Worm (Caenorhabditis elegans) whole organism, mixed stage, embryonic: ENCODE data around the gene Y43F8C.15.

Source experiments
- M03D4.4 ChIP-seq: sonication (generic microtip); optimal IDR thresholded peaks from 2 replicates; lab custom pipeline; 2017; ENCODE audit warnings: mild to moderate bottlenecking, missing genetic modification characterization, missing compliant biosample characterization
- bed-3 ChIP-seq: fragments of 200-800 bp; sonication (Bioruptor generic); optimal IDR thresholded peaks from 3 replicates; lab custom pipeline; 2018; ENCODE audit warnings: mild to moderate bottlenecking, missing genetic modification characterization, moderate library complexity, missing compliant biosample characterization
- blmp-1 ChIP-seq: fragments of 150-350 bp; optimal IDR thresholded peaks from 2 replicates; lab custom pipeline; 2014; ENCODE audit warnings: missing biosample characterization, missing genetic modification characterization
- ceh-39 ChIP-seq: fragments of 150-350 bp; optimal IDR thresholded peaks from 2 replicates; lab custom pipeline; 2014; ENCODE audit warnings: missing biosample characterization, missing genetic modification characterization
- ceh-43 ChIP-seq: fragments of 200-800 bp; sonication (Bioruptor generic); optimal IDR thresholded peaks from 2 replicates; lab custom pipeline; 2018; ENCODE audit warnings: mild to moderate bottlenecking, missing genetic modification characterization, moderate library complexity, missing compliant biosample characterization
- ceh-83 ChIP-seq: fragments of 200-800 bp; sonication (Bioruptor generic); optimal IDR thresholded peaks from 2 replicates; lab custom pipeline; 2018; ENCODE audit warnings: mild to moderate bottlenecking, missing genetic modification characterization, missing compliant biosample characterization
- ces-1 ChIP-seq: fragments of 150-350 bp; optimal IDR thresholded peaks from 2 replicates; lab custom pipeline; 2014; ENCODE audit warnings: missing biosample characterization, missing genetic modification reagents, missing genetic modification characterization
- cnd-1 ChIP-seq: fragments of 200-800 bp; sonication (Bioruptor generic); optimal IDR thresholded peaks from 2 replicates; lab custom pipeline; 2018; ENCODE audit warnings: mild to moderate bottlenecking, missing genetic modification characterization, missing compliant biosample characterization
- drap-1 ChIP-seq: fragments of 200-800 bp; sonication (Bioruptor generic); optimal IDR thresholded peaks from 3 replicates; lab custom pipeline; 2018; ENCODE audit warnings: mild to moderate bottlenecking, missing genetic modification characterization, missing compliant biosample characterization
- elt-1 ChIP-seq: sonication (generic microtip); optimal IDR thresholded peaks from 2 replicates; lab custom pipeline; 2017; ENCODE audit warnings: missing genetic modification characterization, mild to moderate bottlenecking, missing compliant biosample characterization, antibody characterized with exemption, moderate library complexity, borderline replicate concordance; ENCODE audit not compliant: insufficient read depth
- elt-3 ChIP-seq: fragments of 150-350 bp; optimal IDR thresholded peaks from 2 replicates; lab custom pipeline; 2014; ENCODE audit warnings: missing biosample characterization, missing genetic modification characterization
- flh-1 ChIP-seq: fragments of 200-800 bp; sonication (Bioruptor generic); optimal IDR thresholded peaks from 2 replicates; lab custom pipeline; 2018; ENCODE audit warnings: mild to moderate bottlenecking, missing genetic modification characterization, moderate library complexity, missing compliant biosample characterization
- ham-2 ChIP-seq: fragments of 200-800 bp; sonication (Bioruptor generic); optimal IDR thresholded peaks from 2 replicates; lab custom pipeline; 2018; ENCODE audit warnings: mild to moderate bottlenecking, missing genetic modification characterization, missing compliant biosample characterization
- hlh-1 ChIP-seq: fragments of 150-350 bp; optimal IDR thresholded peaks from 2 replicates; lab custom pipeline; 2014; ENCODE audit warnings: missing biosample characterization, missing genetic modification reagents, missing genetic modification characterization
- lin-13 ChIP-seq: fragments of 150-350 bp; optimal IDR thresholded peaks from 2 replicates; lab custom pipeline; 2014; ENCODE audit warnings: missing biosample characterization, missing genetic modification characterization
- lin-32 ChIP-seq: fragments of 200-800 bp; sonication (Bioruptor generic); optimal IDR thresholded peaks from 2 replicates; lab custom pipeline; 2018; ENCODE audit warnings: mild to moderate bottlenecking, missing genetic modification characterization, missing compliant biosample characterization
- lsy-2 ChIP-seq: fragments of 150-350 bp; optimal IDR thresholded peaks from 2 replicates; lab custom pipeline; 2014; ENCODE audit warnings: missing biosample characterization, missing genetic modification characterization
- mab-5 ChIP-seq: fragments of 150-350 bp; optimal IDR thresholded peaks from 2 replicates; lab custom pipeline; 2014; ENCODE audit warnings: missing biosample characterization, missing genetic modification characterization
- mep-1 ChIP-seq: fragments of 150-350 bp; optimal IDR thresholded peaks from 2 replicates; lab custom pipeline; 2017; ENCODE audit warnings: missing biosample characterization, missing genetic modification reagents, missing genetic modification characterization, inconsistent platforms
- mls-2 ChIP-seq: sonication (generic microtip); optimal IDR thresholded peaks from 2 replicates; lab custom pipeline; 2016; ENCODE audit warnings: mild to moderate bottlenecking, missing genetic modification characterization, moderate library complexity, missing compliant biosample characterization
- nhr-12 ChIP-seq: fragments of 150-350 bp; optimal IDR thresholded peaks from 2 replicates; lab custom pipeline; 2014; ENCODE audit warnings: missing biosample characterization, missing genetic modification characterization
- nhr-2 ChIP-seq: fragments of 150-350 bp; optimal IDR thresholded peaks from 2 replicates; lab custom pipeline; 2014; ENCODE audit warnings: missing biosample characterization, missing genetic modification characterization
- nhr-237 ChIP-seq: fragments of 150-350 bp; optimal IDR thresholded peaks from 2 replicates; lab custom pipeline; 2014; ENCODE audit warnings: missing biosample characterization, missing genetic modification characterization
- nhr-28 ChIP-seq: fragments of 150-350 bp; optimal IDR thresholded peaks from 2 replicates; lab custom pipeline; 2014; ENCODE audit warnings: missing biosample characterization, missing genetic modification characterization
- nhr-76 ChIP-seq: sonication (generic microtip); optimal IDR thresholded peaks from 2 replicates; lab custom pipeline; 2017; ENCODE audit warnings: missing biosample characterization, missing genetic modification characterization
- pha-4 ChIP-seq: fragments of 150-350 bp; optimal IDR thresholded peaks from 2 replicates; lab custom pipeline; 2018; ENCODE audit warnings: missing biosample characterization, missing genetic modification reagents, missing genetic modification characterization
- sem-2 ChIP-seq: fragments of 200-800 bp; sonication (Bioruptor generic); optimal IDR thresholded peaks from 2 replicates; lab custom pipeline; 2018; ENCODE audit warnings: mild to moderate bottlenecking, missing genetic modification characterization, missing compliant biosample characterization
- snpc-4 ChIP-seq: fragments of 150-350 bp; optimal IDR thresholded peaks from 2 replicates; lab custom pipeline; 2014; ENCODE audit warnings: missing biosample characterization, missing genetic modification characterization
- sptf-1 ChIP-seq: sonication (generic microtip); optimal IDR thresholded peaks from 2 replicates; lab custom pipeline; 2017; ENCODE audit warnings: mild to moderate bottlenecking, missing genetic modification characterization, moderate library complexity, missing compliant biosample characterization
- tbx-8 ChIP-seq: fragments of 200-800 bp; sonication (Bioruptor generic); optimal IDR thresholded peaks from 2 replicates; lab custom pipeline; 2018; ENCODE audit warnings: mild to moderate bottlenecking, missing genetic modification characterization, moderate library complexity, missing compliant biosample characterization
- unc-120 ChIP-seq: sonication (generic microtip); optimal IDR thresholded peaks from 2 replicates; lab custom pipeline; 2017; ENCODE audit warnings: missing genetic modification characterization, missing compliant biosample characterization; ENCODE audit not compliant: poor library complexity, severe bottlenecking
- unc-39 ChIP-seq: fragments of 150-350 bp; optimal IDR thresholded peaks from 2 replicates; lab custom pipeline; 2014; ENCODE audit warnings: missing biosample characterization, missing genetic modification characterization
- unc-62 ChIP-seq: fragments of 150-350 bp; optimal IDR thresholded peaks from 2 replicates; lab custom pipeline; 2014; ENCODE audit warnings: missing biosample characterization, missing genetic modification reagents, missing genetic modification characterization
- zip-8 ChIP-seq: fragments of 150-350 bp; optimal IDR thresholded peaks from 2 replicates; lab custom pipeline; 2014; ENCODE audit warnings: missing biosample characterization, missing genetic modification characterization
- ztf-11 ChIP-seq: fragments of 150-350 bp; optimal IDR thresholded peaks from 2 replicates; lab custom pipeline; 2014; ENCODE audit warnings: missing biosample characterization, missing genetic modification characterization

The Y43F8C.15 gene

ce11 chrV:19722881-19723280, 12.5 kb upstream of the Y43F8C.15 start:
- TF ChIP-seq ztf-11 (no peak), ceh-43 (GFP tag; lab: Kevin White, UChicago) (peak; percentile 63), pha-4 (tag; lab: Kevin White, UChicago) (no peak), drap-1 (peak; percentile 72), mep-1 (tag; lab: Kevin White, UChicago) (no peak), lsy-2 (no peak), sptf-1 (tag; lab: Kevin White, UChicago) (peak; percentile 78), unc-39 (tag; lab: Kevin White, UChicago) (no peak), sem-2 (GFP tag; lab: Kevin White, UChicago) (peak; percentile 53), nhr-28 (no peak), nhr-237 (tag; lab: Kevin White, UChicago) (no peak), bed-3 (GFP tag; lab: Kevin White, UChicago) (peak; percentile 56), nhr-12 (tag; lab: Kevin White, UChicago) (no peak), nhr-2 (tag; lab: Kevin White, UChicago) (no peak), mab-5 (no peak), lin-13 (tag; lab: Kevin White, UChicago) (peak; percentile 18), cnd-1 (peak; percentile 70), blmp-1 (tag; lab: Kevin White, UChicago) (no peak), nhr-76 (tag; lab: Kevin White, UChicago) (no peak), mls-2 (peak; percentile 79), elt-3 (tag; lab: Kevin White, UChicago) (no peak), unc-120 (peak; percentile 45), flh-1 (GFP tag; lab: Kevin White, UChicago) (no peak), tbx-8 (GFP tag; lab: Kevin White, UChicago) (no peak), lin-32 (GFP tag; lab: Kevin White, UChicago) (peak; percentile 71), hlh-1 (no peak), M03D4.4 (tag; lab: Kevin White, UChicago) (peak; percentile 76), ceh-39 (tag; lab: Kevin White, UChicago) (no peak), ham-2 (GFP tag; lab: Kevin White, UChicago) (peak; percentile 40), ces-1 (GFP tag; lab: Kevin White, UChicago) (peak; percentile 28), zip-8 (tag; lab: Kevin White, UChicago) (no peak), elt-1 (tag; lab: Kevin White, UChicago) (no peak), snpc-4 (tag; lab: Kevin White, UChicago) (no peak), ceh-83 (GFP tag; lab: Kevin White, UChicago) (peak; percentile 83), unc-62 (no peak)
- TF ChIP-seq, all 35 proteins: peak for 14

- no peak for TF ChIP-seq ceh-39 (tag; lab: Kevin White, UChicago)
- no peak for TF ChIP-seq mep-1 (tag; lab: Kevin White, UChicago)
- no peak for TF ChIP-seq ham-2 (GFP tag; lab: Kevin White, UChicago)
- TF ChIP-seq ceh-83 (GFP tag; lab: Kevin White, UChicago): no peak
- TF ChIP-seq M03D4.4 (tag; lab: Kevin White, UChicago): no peak
- TF ChIP-seq zip-8 (tag; lab: Kevin White, UChicago): no peak
- no peak for TF ChIP-seq nhr-76 (tag; lab: Kevin White, UChicago)
- TF ChIP-seq lin-32 (GFP tag; lab: Kevin White, UChicago): no peak
- no peak for TF ChIP-seq elt-1 (tag; lab: Kevin White, UChicago)
- no peak for TF ChIP-seq elt-3 (tag; lab: Kevin White, UChicago)
- no peak for TF ChIP-seq nhr-2 (tag; lab: Kevin White, UChicago)
- no peak for TF ChIP-seq cnd-1
- no peak for TF ChIP-seq nhr-28
- TF ChIP-seq sptf-1 (tag; lab: Kevin White, UChicago): no peak
Observed at ce11 chrV:19719253-19719652, 8.8 kb upstream of the Y43F8C.15 start, which contains the start of gene Y116F11A.6. Y116F11A.6 (plus strand) TSS chrV:19719553.

- no peak for TF ChIP-seq nhr-2 (tag; lab: Kevin White, UChicago)
- TF ChIP-seq mls-2: no peak
- TF ChIP-seq, all 35 proteins: peak for 0
Observed at ce11 chrV:19718660-19719059, 8.2 kb upstream of the Y43F8C.15 start.

ce11 chrV:19717933-19718332, 7.5 kb upstream of the Y43F8C.15 start:
- TF ChIP-seq unc-39 (tag; lab: Kevin White, UChicago) (no peak), unc-62 (peak; percentile 86), sem-2 (GFP tag; lab: Kevin White, UChicago) (no peak), ztf-11 (no peak), lin-32 (GFP tag; lab: Kevin White, UChicago) (no peak), hlh-1 (peak; percentile 21), lsy-2 (no peak), zip-8 (tag; lab: Kevin White, UChicago) (no peak), ceh-39 (tag; lab: Kevin White, UChicago) (no peak), elt-1 (tag; lab: Kevin White, UChicago) (no peak), elt-3 (tag; lab: Kevin White, UChicago) (no peak), tbx-8 (GFP tag; lab: Kevin White, UChicago) (no peak)
